Worm (Caenorhabditis elegans) whole organism, mixed stage, embryonic: Measurements from ENCODE around the gene R05D3.9.
A peak's percentile ranks its signal among the peaks of the same experiment; 100 is the strongest.

Experiments
- blmp-1 ChIP-seq: fragments of 150-350 bp; optimal IDR thresholded peaks from 2 replicates; lab custom pipeline; 2014; ENCODE audit warnings: missing biosample characterization, missing genetic modification characterization
- hlh-1 ChIP-seq: fragments of 150-350 bp; optimal IDR thresholded peaks from 2 replicates; lab custom pipeline; 2014; ENCODE audit warnings: missing biosample characterization, missing genetic modification reagents, missing genetic modification characterization
- snpc-4 ChIP-seq: fragments of 150-350 bp; optimal IDR thresholded peaks from 2 replicates; lab custom pipeline; 2014; ENCODE audit warnings: missing biosample characterization, missing genetic modification characterization
- sptf-1 ChIP-seq: sonication (generic microtip); optimal IDR thresholded peaks from 2 replicates; lab custom pipeline; 2017; ENCODE audit warnings: mild to moderate bottlenecking, missing genetic modification characterization, moderate library complexity, missing compliant biosample characterization

DNA sequence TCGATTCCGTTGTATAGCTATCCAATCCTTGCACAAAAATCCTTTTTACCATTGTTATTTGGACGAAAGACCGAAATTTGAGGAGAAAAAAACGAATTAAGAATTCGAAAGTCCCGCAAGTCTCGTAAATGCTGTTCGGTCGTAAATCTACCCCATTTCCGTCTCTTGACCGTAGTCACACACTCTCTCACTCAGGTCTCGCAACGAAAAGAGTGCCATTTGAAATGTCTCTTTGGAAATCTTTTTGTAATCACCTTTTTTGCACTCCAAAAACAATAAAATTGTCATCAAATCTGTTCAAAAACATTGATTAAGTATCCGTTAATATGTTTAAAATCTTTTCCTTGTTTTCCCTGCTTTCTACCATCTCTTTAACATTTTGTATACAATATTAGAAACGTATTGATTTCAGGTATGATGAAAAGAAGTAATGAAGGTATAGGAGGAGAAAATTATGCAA is 10.3 kb downstream of the R05D3.9 start, which contains the start of the genes R05D3.8 and rfp-1:
- peak; percentile 43 for TF ChIP-seq hlh-1 (tag; lab: Kevin White, UChicago)
- TF ChIP-seq snpc-4, result no peak
- TF ChIP-seq blmp-1 (tag; lab: Kevin White, UChicago), result no peak
- no peak for TF ChIP-seq sptf-1 (tag; lab: Kevin White, UChicago)
